Fruit fly (Drosophila melanogaster) whole organism, embryonic: ENCODE data around the gene mRpL19.

ENCODE experiments used
- Atf6 ChIP-seq: fragments of 200-800 bp; sonication (Bioruptor generic); IDR thresholded peaks from 2 replicates; pipeline ENCODE4 v1.3.6; 2022; ENCODE audit warnings: missing biosample characterization, missing genetic modification characterization
- Awh ChIP-seq: fragments of 200-800 bp; sonication (Bioruptor generic); IDR thresholded peaks from 2 replicates; pipeline ENCODE4, ENCODE4 v1.3.6; 2022; ENCODE audit warnings: missing biosample characterization, missing genetic modification characterization
- CG10959 ChIP-seq: fragments of 200-800 bp; sonication (Bioruptor generic); IDR thresholded peaks from 2 replicates; pipeline ENCODE4 v1.3.6; 2022; ENCODE audit warnings: missing biosample characterization, missing genetic modification characterization
- CG11696 ChIP-seq: fragments of 200-800 bp; sonication (Bioruptor generic); IDR thresholded peaks from 2 replicates; pipeline ENCODE4 v1.3.6; 2022; ENCODE audit warnings: missing biosample characterization, missing genetic modification characterization
- CG12071 ChIP-seq: fragments of 200-800 bp; sonication (Bioruptor generic); optimal IDR thresholded peaks from 3 replicates; lab custom pipeline; 2018; ENCODE audit warnings: missing biosample characterization, mild to moderate bottlenecking, missing genetic modification characterization
- CG12104 ChIP-seq: fragments of 200-800 bp; sonication (Bioruptor generic); optimal IDR thresholded peaks from 3 replicates; lab custom pipeline; 2016; ENCODE audit warnings: missing biosample characterization, missing genetic modification characterization
- CG12155 ChIP-seq: fragments of 200-800 bp; sonication (Bioruptor generic); optimal IDR thresholded peaks from 3 replicates; lab custom pipeline; 2016; ENCODE audit warnings: missing biosample characterization, missing genetic modification characterization
- CG12744 ChIP-seq: fragments of 200-800 bp; sonication (Bioruptor generic); optimal IDR thresholded peaks from 2 replicates; lab custom pipeline; 2016; ENCODE audit warnings: missing biosample characterization, missing genetic modification characterization
- CG14860 ChIP-seq: fragments of 200-800 bp; sonication (Bioruptor generic); IDR thresholded peaks from 3 replicates; pipeline ENCODE4 v1.3.6; 2022; ENCODE audit warnings: missing biosample characterization, missing genetic modification characterization; ENCODE audit not compliant: partially characterized antibody
- CG15696 ChIP-seq: fragments of 200-800 bp; sonication (Bioruptor generic); optimal IDR thresholded peaks from 2 replicates; lab custom pipeline; 2019; ENCODE audit warnings: missing biosample characterization, mild to moderate bottlenecking, missing genetic modification characterization, moderate library complexity
- CG17829 ChIP-seq: fragments of 200-800 bp; optimal IDR thresholded peaks from 2 replicates; lab custom pipeline; 2019; ENCODE audit warnings: missing biosample characterization, mild to moderate bottlenecking, missing genetic modification characterization, moderate library complexity
- CG17912 ChIP-seq: fragments of 200-800 bp; sonication (Bioruptor generic); optimal IDR thresholded peaks from 2 replicates; lab custom pipeline; 2018; ENCODE audit warnings: missing biosample characterization, mild to moderate bottlenecking, missing genetic modification characterization
- CG18619 ChIP-seq: fragments of 200-800 bp; sonication (Bioruptor generic); optimal IDR thresholded peaks from 3 replicates; lab custom pipeline; 2017; ENCODE audit warnings: missing biosample characterization, mild to moderate bottlenecking, missing genetic modification characterization
- CG2202 ChIP-seq: fragments of 200-800 bp; sonication (Bioruptor generic); optimal IDR thresholded peaks from 2 replicates; lab custom pipeline; 2018; ENCODE audit warnings: missing biosample characterization, mild to moderate bottlenecking, missing genetic modification characterization
- CG31224 ChIP-seq: fragments of 200-800 bp; sonication (Bioruptor generic); IDR thresholded peaks from 2 replicates; pipeline ENCODE4 v1.3.6; 2022; ENCODE audit warnings: missing biosample characterization, missing genetic modification characterization
- CG3281 ChIP-seq: fragments of 200-800 bp; sonication (Bioruptor generic); optimal IDR thresholded peaks from 3 replicates; lab custom pipeline; 2017; ENCODE audit warnings: missing biosample characterization, mild to moderate bottlenecking, missing genetic modification characterization
- CG6654 ChIP-seq: fragments of 200-800 bp; sonication (Bioruptor generic); optimal IDR thresholded peaks from 2 replicates; lab custom pipeline; 2017; ENCODE audit warnings: missing biosample characterization, mild to moderate bottlenecking, missing genetic modification characterization
- CG7372 ChIP-seq: fragments of 200-800 bp; sonication (Bioruptor generic); IDR thresholded peaks from 2 replicates; pipeline ENCODE4 v1.3.6; 2022; ENCODE audit warnings: missing biosample characterization, missing genetic modification characterization
- CG8924 ChIP-seq: fragments of 200-800 bp; optimal IDR thresholded peaks from 3 replicates; lab custom pipeline; 2019; ENCODE audit warnings: missing biosample characterization, mild to moderate bottlenecking, missing genetic modification characterization, moderate library complexity
- Chrac-16 ChIP-seq: fragments of 200-800 bp; sonication (Bioruptor generic); optimal IDR thresholded peaks from 3 replicates; lab custom pipeline; 2016; ENCODE audit warnings: missing biosample characterization, missing genetic modification characterization
- CrebB ChIP-seq: fragments of 200-800 bp; sonication (Bioruptor generic); optimal IDR thresholded peaks from 3 replicates; lab custom pipeline; 2018; ENCODE audit warnings: missing biosample characterization, mild to moderate bottlenecking, missing genetic modification characterization
- D19B ChIP-seq: fragments of 200-800 bp; sonication (Bioruptor generic); optimal IDR thresholded peaks from 2 replicates; lab custom pipeline; 2017; ENCODE audit warnings: missing biosample characterization, mild to moderate bottlenecking, missing genetic modification characterization
- Dbx ChIP-seq: fragments of 200-800 bp; sonication (Bioruptor generic); IDR thresholded peaks from 3 replicates; pipeline ENCODE4 v1.3.6; 2022; ENCODE audit warnings: missing biosample characterization, missing genetic modification characterization
- Dp ChIP-seq: fragments of 200-800 bp; sonication (Bioruptor generic); optimal IDR thresholded peaks from 2 replicates; lab custom pipeline; 2018; ENCODE audit warnings: missing biosample characterization, mild to moderate bottlenecking, missing genetic modification characterization, moderate library complexity
- Elba2 ChIP-seq: fragments of 200-800 bp; sonication (Bioruptor generic); optimal IDR thresholded peaks from 3 replicates; lab custom pipeline; 2016; ENCODE audit warnings: missing biosample characterization, missing genetic modification characterization
- H2.0 ChIP-seq: fragments of 200-800 bp; sonication (Bioruptor generic); IDR thresholded peaks from 2 replicates; pipeline ENCODE4 v1.3.6; 2022; ENCODE audit warnings: missing biosample characterization, missing genetic modification characterization
- Hr3 ChIP-seq: fragments of 200-800 bp; sonication (Bioruptor generic); optimal IDR thresholded peaks from 3 replicates; lab custom pipeline; 2016; ENCODE audit warnings: missing biosample characterization, missing genetic modification characterization
- Max ChIP-seq: fragments of 200-800 bp; sonication (Bioruptor generic); optimal IDR thresholded peaks from 2 replicates; lab custom pipeline; 2016; ENCODE audit warnings: missing biosample characterization, mild to moderate bottlenecking, missing genetic modification characterization
- Med ChIP-seq: fragments of 200-800 bp; sonication (Bioruptor generic); peaks from one replicate; lab custom pipeline; 2016; ENCODE audit warnings: missing biosample characterization, missing genetic modification characterization, mild to moderate bottlenecking, inconsistent platforms, moderate library complexity
- Rx ChIP-seq: fragments of 200-800 bp; sonication (Bioruptor generic); IDR thresholded peaks from 2 replicates; pipeline ENCODE4 v1.3.6; 2022; ENCODE audit warnings: missing biosample characterization, missing genetic modification characterization
- Six4 ChIP-seq: fragments of 200-800 bp; sonication (Bioruptor generic); optimal IDR thresholded peaks from 2 replicates; lab custom pipeline; 2016; ENCODE audit warnings: missing biosample characterization, missing genetic modification characterization
- Sry-β ChIP-seq: fragments of 200-800 bp; sonication (Bioruptor generic); optimal IDR thresholded peaks from 2 replicates; lab custom pipeline; 2018; ENCODE audit warnings: missing biosample characterization, mild to moderate bottlenecking, missing genetic modification characterization, moderate library complexity
- TFAM ChIP-seq: fragments of 200-800 bp; sonication (Bioruptor generic); optimal IDR thresholded peaks from 2 replicates; lab custom pipeline; 2017; ENCODE audit warnings: missing biosample characterization, missing genetic modification characterization, inconsistent platforms
- Taf1 ChIP-seq: fragments of 200-800 bp; sonication (Bioruptor generic); IDR thresholded peaks from 2 replicates; pipeline ENCODE4 v1.3.6; 2022; ENCODE audit warnings: missing biosample characterization, missing genetic modification characterization
- aop ChIP-seq: fragments of 200-800 bp; sonication (Bioruptor generic); IDR thresholded peaks from 2 replicates; pipeline ENCODE4 v1.3.6; 2022; ENCODE audit warnings: missing biosample characterization, missing genetic modification characterization
- br ChIP-seq: fragments of >200 bp; optimal IDR thresholded peaks from 2 replicates; lab custom pipeline; 2017
- corto ChIP-seq: fragments of 200-800 bp; sonication (Bioruptor generic); optimal IDR thresholded peaks from 2 replicates; lab custom pipeline; 2016; ENCODE audit warnings: missing biosample characterization, mild to moderate bottlenecking, missing genetic modification characterization, moderate library complexity
- disco-r ChIP-seq: fragments of 200-800 bp; sonication (Bioruptor generic); optimal IDR thresholded peaks from 2 replicates; lab custom pipeline; 2016; ENCODE audit warnings: missing biosample characterization, missing genetic modification characterization
- fd64A ChIP-seq: fragments of 200-800 bp; sonication (Bioruptor generic); optimal IDR thresholded peaks from 3 replicates; lab custom pipeline; 2018; ENCODE audit warnings: missing biosample characterization, mild to moderate bottlenecking, missing genetic modification characterization
- gsb-n ChIP-seq: fragments of 200-800 bp; sonication (Bioruptor generic); optimal IDR thresholded peaks from 3 replicates; lab custom pipeline; 2018; ENCODE audit warnings: missing biosample characterization, mild to moderate bottlenecking, missing genetic modification characterization
- ken ChIP-seq: fragments of 200-800 bp; sonication (Bioruptor generic); IDR thresholded peaks from 3 replicates; pipeline ENCODE4 v1.3.6; 2022; ENCODE audit warnings: missing biosample characterization, missing genetic modification characterization
- knrl ChIP-seq: fragments of 200-800 bp; sonication (Bioruptor generic); IDR thresholded peaks from 3 replicates; pipeline ENCODE4 v1.3.6; 2022; ENCODE audit warnings: missing biosample characterization, missing genetic modification characterization; ENCODE audit not compliant: partially characterized antibody
- pan ChIP-seq, 4 experiments: fragments of >200 bp in 3 of 4; fragments of 200-800 bp in 1 of 4; sonication (Bioruptor generic) in 1 of 4; optimal IDR thresholded peaks in 3 of 4; IDR thresholded peaks in 1 of 4; 2 replicates each; pipeline versions ENCODE4 v1.3.6 to Lab custom; 2017 to 2022; ENCODE audit warnings: missing biosample characterization in 2 of 4, missing genetic modification characterization in 2 of 4, mixed read lengths in 1 of 4
- row ChIP-seq: fragments of 200-800 bp; sonication (Bioruptor generic); IDR thresholded peaks from 3 replicates; pipeline ENCODE4 v1.3.6; 2022; ENCODE audit warnings: missing biosample characterization, missing genetic modification characterization
- salm ChIP-seq: fragments of 200-800 bp; sonication (Bioruptor generic); optimal IDR thresholded peaks from 2 replicates; lab custom pipeline; 2018; ENCODE audit warnings: missing biosample characterization, mild to moderate bottlenecking, missing genetic modification characterization
- sd ChIP-seq: fragments of 200-800 bp; sonication (Bioruptor generic); optimal IDR thresholded peaks from 3 replicates; lab custom pipeline; 2018; ENCODE audit warnings: missing biosample characterization, mild to moderate bottlenecking, missing genetic modification characterization, moderate library complexity
- slbo ChIP-seq: fragments of 200-800 bp; sonication (Bioruptor generic); IDR thresholded peaks from 2 replicates; pipeline ENCODE4 v1.3.6; 2022; ENCODE audit warnings: missing biosample characterization, missing genetic modification characterization
- slp2 ChIP-seq: fragments of 200-800 bp; sonication (Bioruptor generic); optimal IDR thresholded peaks from 2 replicates; lab custom pipeline; 2016; ENCODE audit warnings: missing biosample characterization, missing genetic modification characterization
- sob ChIP-seq: fragments of 200-800 bp; sonication (Bioruptor generic); IDR thresholded peaks from 2 replicates; pipeline ENCODE4 v1.3.6; 2022; ENCODE audit warnings: missing biosample characterization, missing genetic modification characterization
- ssp ChIP-seq: fragments of 200-800 bp; sonication (Bioruptor generic); IDR thresholded peaks from 2 replicates; pipeline ENCODE4 v1.3.6; 2022; ENCODE audit warnings: missing biosample characterization, missing genetic modification characterization
- tap ChIP-seq: fragments of 200-800 bp; optimal IDR thresholded peaks from 3 replicates; lab custom pipeline; 2019; ENCODE audit warnings: missing biosample characterization, mild to moderate bottlenecking, missing genetic modification characterization, moderate library complexity
- tll ChIP-seq, 2 experiments: fragments of 200-800 bp in 1 of 2; fragments of >200 bp in 1 of 2; sonication (Bioruptor generic) in 1 of 2; optimal IDR thresholded peaks; 2 replicates each; lab custom pipeline; 2017 to 2019; ENCODE audit warnings: missing biosample characterization in 2 of 2, missing genetic modification characterization in 2 of 2, mild to moderate bottlenecking in 1 of 2, moderate library complexity in 1 of 2

Gene mRpL19

dm6 chr3R:8673803-8674234, at the start of gene mRpL19 (continued):
- TF ChIP-seq Dbx (GFP tag; lab: Robert Waterston, UW) (no peak), row (GFP tag; lab: Robert Waterston, UW) (peak; percentile 73), tap (tag; lab: Kevin White, UChicago) (peak; percentile 59), fd64A (no peak), D19B (GFP tag; lab: Kevin White, UChicago) (no peak), CG3281 (GFP tag; lab: Kevin White, UChicago) (peak; percentile 7), sd (tag; lab: Kevin White, UChicago) (no peak), H2.0 (GFP tag; lab: Robert Waterston, UW) (no peak), CG8924 (peak; percentile 71), tll (GFP tag; optimal IDR thresholded peaks at IDR 0.05; lab: Kevin White, UChicago) (no peak), CG12104 (GFP tag; lab: Kevin White, UChicago) (peak; percentile 21), CG6654 (GFP tag; lab: Kevin White, UChicago) (no peak), ssp (no peak), TFAM (GFP tag; lab: Kevin White, UChicago) (no peak), Atf6 (GFP tag; lab: Robert Waterston, UW) (no peak), gsb-n (tag; lab: Kevin White, UChicago) (peak; percentile 73), CG12071 (GFP tag; lab: Kevin White, UChicago) (no peak), aop (GFP tag; lab: Robert Waterston, UW) (no peak), disco-r (GFP tag; lab: Kevin White, UChicago) (no peak), CG12744 (GFP tag; lab: Kevin White, UChicago) (no peak), Elba2 (GFP tag; lab: Kevin White, UChicago) (no peak), CrebB (no peak), CG17912 (GFP tag; lab: Kevin White, UChicago) (no peak), CG10959 (GFP tag; lab: Robert Waterston, UW) (no peak), salm (tag; lab: Kevin White, UChicago) (peak; percentile 13), CG17829 (tag; lab: Kevin White, UChicago) (peak; percentile 69), CG7372 (GFP tag; lab: Robert Waterston, UW) (no peak), ken (GFP tag; lab: Robert Waterston, UW) (no peak), Max (GFP tag; lab: Kevin White, UChicago) (peak; percentile 1), CG14860 (GFP tag; lab: Robert Waterston, UW) (no peak), CG12155 (GFP tag; lab: Kevin White, UChicago) (peak; percentile 28), Med (peak; percentile 76), Awh (no peak), CG15696 (tag; lab: Kevin White, UChicago) (peak; percentile 60), Six4 (GFP tag; lab: Kevin White, UChicago) (peak; percentile 5), CG11696 (GFP tag; lab: Robert Waterston, UW) (no peak), CG18619 (GFP tag; lab: Kevin White, UChicago) (no peak), CG31224 (GFP tag; lab: Robert Waterston, UW) (no peak), Hr3 (GFP tag; lab: Kevin White, UChicago) (peak; percentile 18), pan (optimal IDR thresholded peaks at IDR 0.05; lab: Kevin White, UChicago) (no peak), pan (GFP tag; optimal IDR thresholded peaks at IDR 0.05 in 1 of 2, IDR thresholded peaks at IDR 0.05 in 1 of 2) (no peak), Chrac-16 (peak; percentile 2), slp2 (GFP tag; lab: Kevin White, UChicago) (no peak), CG2202 (tag; lab: Kevin White, UChicago) (peak; percentile 11), Dp (peak; percentile 31), Rx (GFP tag; lab: Robert Waterston, UW) (no peak), Sry-β (GFP tag; lab: Kevin White, UChicago) (no peak), br (lab: Kevin White, UChicago) (no peak), corto (GFP tag; lab: Kevin White, UChicago) (no peak), knrl (peak; percentile 26; the same call in 1 of the 3 replicates), slbo (GFP tag; lab: Robert Waterston, UW) (peak; percentile 22; the same call in 1 of the 2 replicates), Taf1 (GFP tag; lab: Robert Waterston, UW) (no peak), sob (GFP tag; lab: Robert Waterston, UW) (no peak)
